Worm (Caenorhabditis elegans): Measurements from ENCODE around the gene T09A12.1.
A peak's percentile ranks its signal among the peaks of the same experiment; 100 is the strongest.

T09A12.1 gene

ce11 chrIV:8244112-8244511 lies at the start of gene T09A12.1:
Gene T09A12.1, plus strand, starts transcription at chrIV:8244412.
- TF ChIP-seq mdl-1 (tag; optimal IDR thresholded peaks at IDR 0.05) (no peak), blmp-1 (tag; optimal IDR thresholded peaks at IDR 0.05; ENCODE audit: insufficient read depth) (no peak), skn-1 (tag; optimal IDR thresholded peaks at IDR 0.05) (no peak), sma-3 (GFP tag; optimal IDR thresholded peaks at IDR 0.05) (no peak), C34F6.9 (tag; optimal IDR thresholded peaks at IDR 0.05) (no peak), fos-1 (tag; optimal IDR thresholded peaks at IDR 0.05) (no peak), ztf-1 (GFP tag; conservative IDR thresholded peaks at IDR 0.05) (no peak), nhr-6 (tag; optimal IDR thresholded peaks at IDR 0.05) (no peak), nhr-11 (tag; optimal IDR thresholded peaks at IDR 0.05) (no peak), snpc-4 (tag; optimal IDR thresholded peaks at IDR 0.05) (no peak), sma-9 (GFP tag; optimal IDR thresholded peaks at IDR 0.05) (no peak), sma-9 (tag; optimal IDR thresholded peaks at IDR 0.05) (no peak)

ce11 chrIV:8198851-8199250 lies 45.4 kb upstream of the T09A12.1 start, which contains the start of gene wsp-1:
Gene wsp-1, minus strand, starts transcription at chrIV:8198951.
- TF ChIP-seq alr-1 (tag; optimal IDR thresholded peaks at IDR 0.05) (no peak), nhr-23 (tag; optimal IDR thresholded peaks at IDR 0.05) (no peak), nhr-77 (tag; optimal IDR thresholded peaks at IDR 0.05) (no peak), unc-62 (GFP tag; optimal IDR thresholded peaks at IDR 0.05) (no peak), skn-1 (tag; optimal IDR thresholded peaks at IDR 0.05) (no peak), elt-1 (tag; optimal IDR thresholded peaks at IDR 0.05) (no peak), sma-3 (GFP tag; optimal IDR thresholded peaks at IDR 0.05) (no peak), nhr-12 (tag; optimal IDR thresholded peaks at IDR 0.05) (no peak), unc-39 (tag; optimal IDR thresholded peaks at IDR 0.05) (no peak), lsy-2 (tag; optimal IDR thresholded peaks at IDR 0.05) (no peak)

DNA sequence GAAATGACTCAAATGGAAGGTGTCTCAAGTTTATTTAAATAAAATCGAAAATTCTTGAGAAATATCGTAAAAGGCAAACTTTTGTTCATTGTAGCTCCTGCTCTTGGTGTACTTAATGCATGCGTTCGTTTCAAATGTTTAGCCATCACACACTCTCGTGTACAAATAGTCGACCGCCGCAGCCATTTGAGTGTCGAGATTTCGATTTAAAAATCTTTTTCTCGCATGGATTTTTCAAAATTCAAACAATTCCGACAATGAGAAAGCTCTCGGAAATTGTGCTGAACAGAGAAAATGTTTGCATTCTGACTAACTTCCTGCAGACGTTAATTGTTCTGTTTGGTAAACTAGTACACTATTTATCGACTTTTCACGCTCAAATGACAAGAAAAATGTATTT lies 44.9 kb upstream of the T09A12.1 start:
- no peak for TF ChIP-seq lsy-2 (tag; optimal IDR thresholded peaks at IDR 0.05)
- TF ChIP-seq sem-4 (tag; optimal IDR thresholded peaks at IDR 0.05), result no peak
- TF ChIP-seq nhr-129 (tag; optimal IDR thresholded peaks at IDR 0.05), result no peak
- TF ChIP-seq fos-1 (tag; optimal IDR thresholded peaks at IDR 0.05), result no peak
- TF ChIP-seq ztf-4 (tag; optimal IDR thresholded peaks at IDR 0.05), result no peak

DNA sequence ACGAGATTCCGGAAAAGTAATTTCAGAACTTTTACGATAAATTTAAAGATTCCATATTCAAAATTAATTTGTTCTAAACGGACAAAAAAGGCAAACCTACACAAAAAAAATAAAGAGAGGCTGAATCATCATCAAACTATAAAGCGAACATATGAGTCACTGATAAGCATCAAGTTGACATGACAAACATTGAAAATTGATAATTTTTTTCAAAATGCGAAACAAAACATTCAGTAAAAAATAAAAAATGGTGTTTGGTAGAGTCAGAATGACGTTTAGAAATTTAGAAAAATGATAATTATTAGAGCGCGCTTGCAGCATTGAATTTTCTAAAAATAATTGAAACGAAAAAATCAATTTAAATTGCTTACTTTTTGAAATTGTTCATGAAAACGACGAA lies 44.4 kb upstream of the T09A12.1 start:
- TF ChIP-seq nhr-25 (tag; optimal IDR thresholded peaks at IDR 0.05), result no peak
- TF ChIP-seq unc-55 (GFP tag; optimal IDR thresholded peaks at IDR 0.05), result no peak
- peak; percentile 94 for TF ChIP-seq fos-1 (tag; optimal IDR thresholded peaks at IDR 0.05)
- no peak for TF ChIP-seq C34F6.9 (tag; optimal IDR thresholded peaks at IDR 0.05)
- peak; percentile 8 for TF ChIP-seq crh-2 (tag; optimal IDR thresholded peaks at IDR 0.05)

- TF ChIP-seq nhr-10 (tag; optimal IDR thresholded peaks at IDR 0.05), result no peak
- no peak for TF ChIP-seq unc-55 (GFP tag; optimal IDR thresholded peaks at IDR 0.05)
- no peak for TF ChIP-seq mbf-1 (tag; optimal IDR thresholded peaks at IDR 0.05)
- TF ChIP-seq F13H6.1 (tag; optimal IDR thresholded peaks at IDR 0.05), result no peak
- no peak for TF ChIP-seq ztf-1 (GFP tag; conservative IDR thresholded peaks at IDR 0.05)
- no peak for TF ChIP-seq mdl-1 (tag; optimal IDR thresholded peaks at IDR 0.05)
- no peak for TF ChIP-seq nhr-25 (tag; optimal IDR thresholded peaks at IDR 0.05)
- no peak for TF ChIP-seq lin-11 (tag; optimal IDR thresholded peaks at IDR 0.05)
- TF ChIP-seq C34F6.9 (tag; optimal IDR thresholded peaks at IDR 0.05), result no peak
- TF ChIP-seq unc-39 (tag; optimal IDR thresholded peaks at IDR 0.05), result no peak
- no peak for TF ChIP-seq peb-1 (tag; optimal IDR thresholded peaks at IDR 0.05)
- TF ChIP-seq alr-1 (tag; optimal IDR thresholded peaks at IDR 0.05), result no peak
- TF ChIP-seq gmeb-1 (tag; optimal IDR thresholded peaks at IDR 0.05), result no peak
- TF ChIP-seq blmp-1 (tag; optimal IDR thresholded peaks at IDR 0.05; ENCODE audit: insufficient read depth), result no peak
These were observed 43.1 kb upstream of the T09A12.1 start, which contains the start of gene glrx-22 for ce11 chrIV:8201133-8201532. Gene glrx-22, minus strand, starts transcription at chrIV:8201233.

- TF ChIP-seq nhr-237 (tag; optimal IDR thresholded peaks at IDR 0.05), result no peak
These were observed 40.7 kb upstream of the T09A12.1 start for ce11 chrIV:8203555-8203954.
